Fruit fly (Drosophila melanogaster): ENCODE data around the gene Prosbeta4.
A peak's percentile ranks its signal among the peaks of the same experiment; 100 is the strongest.

Gene Prosbeta4

dm6 chr2L:16718446-16719173 is 13.3 kb downstream of the Prosbeta4 start (continued):
- TF ChIP-seq sc (optimal IDR thresholded peaks at IDR 0.05) (no peak), sc (GFP tag; optimal IDR thresholded peaks at IDR 0.05) (no peak), E2f1 (GFP tag; IDR thresholded peaks at IDR 0.05) (no peak), Myb (GFP tag; optimal IDR thresholded peaks at IDR 0.05) (no peak), dysf (GFP tag; IDR thresholded peaks at IDR 0.05) (no peak), br (optimal IDR thresholded peaks at IDR 0.05) (no peak), CG2199 (GFP tag; IDR thresholded peaks at IDR 0.05) (0 out of 3 replicates have a peak, but pooled peaks have one; percentile 13), CG8290 (GFP tag; optimal IDR thresholded peaks at IDR 0.05) (no peak), CG8290 (tag; optimal IDR thresholded peaks at IDR 0.05) (no peak), bbx (GFP tag; IDR thresholded peaks at IDR 0.05; ENCODE audit: partially characterized antibody) (no peak), pho (GFP tag; optimal IDR thresholded peaks at IDR 0.05) (no peak), ftz-f1 (GFP tag; optimal IDR thresholded peaks at IDR 0.05) (no peak), CG3847 (GFP tag; IDR thresholded peaks at IDR 0.05) (no peak), CG3281 (GFP tag; optimal IDR thresholded peaks at IDR 0.05) (no peak), phol (tag; optimal IDR thresholded peaks at IDR 0.05) (no peak), HLH4C (GFP tag; IDR thresholded peaks at IDR 0.05; ENCODE audit: partially characterized antibody) (no peak), Lpt (GFP tag; optimal IDR thresholded peaks at IDR 0.05) (no peak), Lhr (GFP tag; optimal IDR thresholded peaks at IDR 0.05) (no peak), Atf3 (GFP tag; optimal IDR thresholded peaks at IDR 0.05) (no peak), eyg (GFP tag; optimal IDR thresholded peaks at IDR 0.05) (no peak), CG7357 (GFP tag; IDR thresholded peaks at IDR 0.05) (no peak), CG6813 (GFP tag; optimal IDR thresholded peaks at IDR 0.05) (no peak), CG7372 (GFP tag; IDR thresholded peaks at IDR 0.05) (no peak), CG4404 (GFP tag; IDR thresholded peaks at IDR 0.05) (no peak), twi (tag; optimal IDR thresholded peaks at IDR 0.05) (peak; percentile 24), Oli (tag; optimal IDR thresholded peaks at IDR 0.05) (no peak), otp (GFP tag; IDR thresholded peaks at IDR 0.05) (peak; percentile 55; the same call in 1 of the 3 replicates), CG10979 (tag; optimal IDR thresholded peaks at IDR 0.05) (no peak), tna (GFP tag; IDR thresholded peaks at IDR 0.05; ENCODE audit: partially characterized antibody) (peak; percentile 26; the same call in 1 of the 2 replicates), Hsf (GFP tag; optimal IDR thresholded peaks at IDR 0.05) (no peak), Hr78 (GFP tag; optimal IDR thresholded peaks at IDR 0.05) (no peak), CG18764 (GFP tag; optimal IDR thresholded peaks at IDR 0.05) (no peak), CG32772 (GFP tag; IDR thresholded peaks at IDR 0.05) (0 out of 2 replicates have a peak, but pooled peaks have one; percentile 13), repo (GFP tag; optimal IDR thresholded peaks at IDR 0.05) (no peak), CG2712 (tag; optimal IDR thresholded peaks at IDR 0.05) (no peak), hkb (optimal IDR thresholded peaks at IDR 0.05) (no peak), hkb (GFP tag; IDR thresholded peaks at IDR 0.05) (no peak), maf-S (GFP tag; optimal IDR thresholded peaks at IDR 0.05) (no peak), so (GFP tag; IDR thresholded peaks at IDR 0.05) (no peak), CG12071 (GFP tag; optimal IDR thresholded peaks at IDR 0.05) (no peak), Bteb2 (GFP tag; optimal IDR thresholded peaks at IDR 0.05) (no peak), CG4707 (GFP tag; optimal IDR thresholded peaks at IDR 0.05) (no peak), inv (GFP tag; IDR thresholded peaks at IDR 0.05; ENCODE audit: partially characterized antibody) (no peak), chinmo (GFP tag; IDR thresholded peaks at IDR 0.05; ENCODE audit: partially characterized antibody) (0 out of 4 replicates have a peak, but pooled peaks have one; percentile 8), mld (GFP tag; IDR thresholded peaks at IDR 0.05; ENCODE audit: partially characterized antibody) (no peak), CG10959 (GFP tag; IDR thresholded peaks at IDR 0.05) (0 out of 2 replicates have a peak, but pooled peaks have one; percentile 17), cas (GFP tag; IDR thresholded peaks at IDR 0.05) (no peak), bowl (GFP tag; IDR thresholded peaks at IDR 0.05) (no peak), cad (GFP tag; optimal IDR thresholded peaks at IDR 0.05) (no peak), CG18619 (GFP tag; optimal IDR thresholded peaks at IDR 0.05) (no peak), gt (GFP tag; IDR thresholded peaks at IDR 0.05) (no peak)

All from whole organism, embryonic.